Worm (Caenorhabditis elegans) whole organism, L1 larva: Measurements from ENCODE around the gene K12H6.10.

Experiments
- C04F5.9 ChIP-seq: sonication (generic microtip); optimal IDR thresholded peaks from 2 replicates; lab custom pipeline; 2016; ENCODE audit warnings: missing genetic modification characterization, missing compliant biosample characterization
- Y116A8C.19 ChIP-seq: sonication (generic microtip); optimal IDR thresholded peaks from 2 replicates; lab custom pipeline; 2016; ENCODE audit warnings: missing compliant biosample characterization, missing genetic modification characterization, borderline replicate concordance
- blmp-1 ChIP-seq: fragments of 150-350 bp; optimal IDR thresholded peaks from 2 replicates; lab custom pipeline; 2014; ENCODE audit warnings: missing biosample characterization, missing genetic modification characterization
- ceh-82 ChIP-seq, 3 experiments: fragments of 150-350 bp in 1 of 3; sonication (generic microtip) in 2 of 3; optimal IDR thresholded peaks; 2 replicates each; lab custom pipeline; 2014 to 2017; ENCODE audit warnings: missing biosample characterization in 3 of 3, missing genetic modification characterization in 3 of 3
- ceh-90 ChIP-seq: sonication (generic microtip); optimal IDR thresholded peaks from 2 replicates; lab custom pipeline; 2016; ENCODE audit warnings: missing genetic modification characterization, missing compliant biosample characterization
- dsc-1 ChIP-seq: sonication (generic microtip); optimal IDR thresholded peaks from 2 replicates; lab custom pipeline; 2016; ENCODE audit warnings: mild to moderate bottlenecking, missing genetic modification characterization, missing compliant biosample characterization
- efl-1 ChIP-seq, 4 experiments: fragments of 150-350 bp; optimal IDR thresholded peaks in 3 of 4; peaks in 1 of 4; 1 replicate in 1 of 4; 2 replicates in 3 of 4; lab custom pipeline; 2014; ENCODE audit warnings: missing biosample characterization in 2 of 4, missing genetic modification characterization in 2 of 4, missing genetic modification reagents in 2 of 4
- elt-3 ChIP-seq, 6 experiments: fragments of 150-350 bp in 1 of 6; sonication (generic microtip); optimal IDR thresholded peaks; 2 replicates each; lab custom pipeline; 2017 to 2018; ENCODE audit warnings: missing biosample characterization in 6 of 6, missing genetic modification characterization in 6 of 6, inconsistent platforms in 1 of 6
- fkh-10 ChIP-seq: sonication (generic microtip); optimal IDR thresholded peaks from 2 replicates; lab custom pipeline; 2017; ENCODE audit warnings: missing biosample characterization, missing genetic modification reagents, missing genetic modification characterization
- fkh-4 ChIP-seq: sonication (generic microtip); optimal IDR thresholded peaks from 2 replicates; lab custom pipeline; 2016; ENCODE audit warnings: missing compliant biosample characterization, missing genetic modification characterization, borderline replicate concordance
- fkh-8 ChIP-seq: sonication (generic microtip); optimal IDR thresholded peaks from 2 replicates; lab custom pipeline; 2016; ENCODE audit warnings: mild to moderate bottlenecking, missing genetic modification characterization, missing compliant biosample characterization
- fos-1 ChIP-seq: fragments of 150-350 bp; optimal IDR thresholded peaks from 2 replicates; lab custom pipeline; 2014; ENCODE audit warnings: missing biosample characterization, missing genetic modification characterization
- hlh-17 ChIP-seq: fragments of 200-800 bp; sonication (Bioruptor generic); optimal IDR thresholded peaks from 2 replicates; lab custom pipeline; 2018; ENCODE audit warnings: missing genetic modification characterization, mild to moderate bottlenecking, missing compliant biosample characterization, moderate library complexity, borderline replicate concordance
- irx-1 ChIP-seq: sonication (generic microtip); optimal IDR thresholded peaks from 2 replicates; lab custom pipeline; 2016; ENCODE audit warnings: missing genetic modification characterization, missing compliant biosample characterization
- jun-1 ChIP-seq: fragments of 150-350 bp; optimal IDR thresholded peaks from 2 replicates; lab custom pipeline; 2014; ENCODE audit warnings: missing biosample characterization, missing genetic modification reagents, missing genetic modification characterization
- lin-13 ChIP-seq: fragments of 150-350 bp; optimal IDR thresholded peaks from 2 replicates; lab custom pipeline; 2014; ENCODE audit warnings: missing biosample characterization, missing genetic modification reagents, missing genetic modification characterization
- lin-15B ChIP-seq: fragments of 150-350 bp; sonication (generic microtip); optimal IDR thresholded peaks from 3 replicates; lab custom pipeline; 2014; ENCODE audit warnings: missing biosample characterization, missing genetic modification characterization
- lir-3 ChIP-seq: sonication (generic microtip); optimal IDR thresholded peaks from 2 replicates; lab custom pipeline; 2016; ENCODE audit warnings: mild to moderate bottlenecking, missing genetic modification characterization, moderate library complexity, missing compliant biosample characterization; ENCODE audit not compliant: poor library complexity
- lsy-2 ChIP-seq, 2 experiments: fragments of 150-350 bp; optimal IDR thresholded peaks; 2 replicates each; lab custom pipeline; 2014; ENCODE audit warnings: missing biosample characterization in 2 of 2, missing genetic modification characterization in 2 of 2
- mab-9 ChIP-seq: fragments of 200-800 bp; sonication (Bioruptor generic); IDR thresholded peaks from 2 replicates; pipeline ENCODE4 v1.3.6; 2022; ENCODE audit warnings: missing genetic modification reagents, missing genetic modification characterization, missing compliant biosample characterization
- mdl-1 ChIP-seq, 2 experiments: fragments of 150-350 bp; optimal IDR thresholded peaks; 2 replicates each; lab custom pipeline; 2014 to 2017; ENCODE audit warnings: missing biosample characterization in 2 of 2, missing genetic modification characterization in 2 of 2, inconsistent platforms in 1 of 2
- mep-1 ChIP-seq: fragments of 150-350 bp; optimal IDR thresholded peaks from 2 replicates; lab custom pipeline; 2014; ENCODE audit warnings: missing biosample characterization, missing genetic modification characterization
- nhr-11 ChIP-seq: fragments of 150-350 bp; optimal IDR thresholded peaks from 2 replicates; lab custom pipeline; 2014; ENCODE audit warnings: missing biosample characterization, missing genetic modification characterization
- nhr-12 ChIP-seq: sonication (generic microtip); optimal IDR thresholded peaks from 2 replicates; lab custom pipeline; 2017; ENCODE audit warnings: missing biosample characterization, missing genetic modification characterization
- nhr-20 ChIP-seq: sonication (generic microtip); optimal IDR thresholded peaks from 2 replicates; lab custom pipeline; 2016; ENCODE audit warnings: mild to moderate bottlenecking, missing genetic modification characterization, missing compliant biosample characterization
- nhr-84 ChIP-seq: sonication (generic microtip); optimal IDR thresholded peaks from 2 replicates; lab custom pipeline; 2017; ENCODE audit warnings: missing biosample characterization, missing genetic modification characterization
- nhr-85 ChIP-seq: sonication (generic microtip); peaks from one replicate; lab custom pipeline; 2016; ENCODE audit warnings: missing genetic modification characterization, inconsistent platforms, missing compliant biosample characterization
- nhr-90 ChIP-seq: sonication (generic microtip); optimal IDR thresholded peaks from 2 replicates; lab custom pipeline; 2016; ENCODE audit warnings: mild to moderate bottlenecking, missing genetic modification characterization, missing compliant biosample characterization; ENCODE audit not compliant: poor library complexity
- pax-3 ChIP-seq: fragments of 200-800 bp; sonication (Bioruptor generic); optimal IDR thresholded peaks from 2 replicates; lab custom pipeline; 2018; ENCODE audit warnings: mild to moderate bottlenecking, missing genetic modification characterization, moderate library complexity, missing compliant biosample characterization
- pqm-1 ChIP-seq: sonication (generic microtip); optimal IDR thresholded peaks from 3 replicates; lab custom pipeline; 2017; ENCODE audit warnings: missing biosample characterization, missing genetic modification characterization
- rnt-1 ChIP-seq: sonication (generic microtip); optimal IDR thresholded peaks from 2 replicates; lab custom pipeline; 2016; ENCODE audit warnings: mild to moderate bottlenecking, missing genetic modification characterization, moderate library complexity, missing compliant biosample characterization
- snu-23 ChIP-seq: sonication (generic microtip); optimal IDR thresholded peaks from 2 replicates; lab custom pipeline; 2016; ENCODE audit warnings: missing genetic modification characterization, missing compliant biosample characterization
- sox-4 ChIP-seq: sonication (generic microtip); optimal IDR thresholded peaks from 2 replicates; lab custom pipeline; 2016; ENCODE audit warnings: missing genetic modification characterization, missing compliant biosample characterization
- sptf-1 ChIP-seq: fragments of 150-350 bp; optimal IDR thresholded peaks from 2 replicates; lab custom pipeline; 2014; ENCODE audit warnings: missing biosample characterization, missing genetic modification characterization
- swsn-7 ChIP-seq: sonication (generic microtip); optimal IDR thresholded peaks from 2 replicates; lab custom pipeline; 2016; ENCODE audit warnings: missing genetic modification characterization, missing compliant biosample characterization
- tbx-2 ChIP-seq: sonication (generic microtip); optimal IDR thresholded peaks from 2 replicates; lab custom pipeline; 2016; ENCODE audit warnings: missing genetic modification characterization, missing compliant biosample characterization
- unc-130 ChIP-seq: fragments of 150-350 bp; optimal IDR thresholded peaks from 2 replicates; lab custom pipeline; 2017; ENCODE audit warnings: missing biosample characterization, missing genetic modification characterization, inconsistent platforms
- unc-62 ChIP-seq: fragments of 150-350 bp; optimal IDR thresholded peaks from 2 replicates; lab custom pipeline; 2014; ENCODE audit warnings: missing biosample characterization, missing genetic modification reagents, missing genetic modification characterization
- vab-15 ChIP-seq: sonication (generic microtip); optimal IDR thresholded peaks from 2 replicates; lab custom pipeline; 2017; ENCODE audit warnings: missing genotype, mild to moderate bottlenecking, missing genetic modification characterization, missing compliant biosample characterization
- xbp-1 ChIP-seq: sonication (generic microtip); optimal IDR thresholded peaks from 2 replicates; lab custom pipeline; 2016; ENCODE audit warnings: missing genetic modification characterization, missing compliant biosample characterization
- zag-1 ChIP-seq: fragments of 150-350 bp; optimal IDR thresholded peaks from 2 replicates; lab custom pipeline; 2014; ENCODE audit warnings: missing biosample characterization, missing genetic modification characterization
- zip-4 ChIP-seq: fragments of 200-800 bp; sonication (Bioruptor generic); optimal IDR thresholded peaks from 2 replicates; lab custom pipeline; 2018; ENCODE audit warnings: mild to moderate bottlenecking, missing genetic modification characterization, moderate library complexity, missing compliant biosample characterization

Gene K12H6.10

ce11 chrII:2804949-2805348 lies 17.7 kb upstream of the K12H6.10 start (continued):
- TF ChIP-seq unc-130 (no peak), nhr-12 (tag; lab: Kevin White, UChicago) (no peak), unc-62 (GFP tag; lab: Kevin White, UChicago) (no peak), fkh-4 (tag; lab: Kevin White, UChicago) (no peak), rnt-1 (tag; lab: Kevin White, UChicago) (no peak), ceh-90 (tag; lab: Kevin White, UChicago) (no peak), snu-23 (peak; percentile 40), tbx-2 (tag; lab: Kevin White, UChicago) (peak; percentile 22), lsy-2 (tag; optimal IDR thresholded peaks at IDR 0.05; lab: Kevin White, UChicago) (peak in 1 of 2 experiments; percentile 14), mdl-1 (tag; optimal IDR thresholded peaks at IDR 0.05; lab: Kevin White, UChicago) (peak in 1 of 2 experiments; percentile 28), Y116A8C.19 (tag; lab: Kevin White, UChicago) (no peak), irx-1 (no peak), nhr-85 (tag; lab: Kevin White, UChicago) (peak; percentile 14), zag-1 (no peak), C04F5.9 (tag; lab: Kevin White, UChicago) (no peak)

- TF ChIP-seq swsn-7 (tag; lab: Kevin White, UChicago) (no peak), lin-15B (tag; lab: Kevin White, UChicago) (no peak), nhr-20 (peak; percentile 0), fkh-10 (GFP tag; lab: Kevin White, UChicago) (no peak), elt-3 (tag; optimal IDR thresholded peaks at IDR 0.05; lab: Kevin White, UChicago) (peak in 1 of 6 experiments; percentile 50), nhr-90 (tag; lab: Kevin White, UChicago) (no peak), vab-15 (tag; lab: Kevin White, UChicago) (no peak), irx-1 (no peak), nhr-11 (tag; lab: Kevin White, UChicago) (no peak), hlh-17 (GFP tag; lab: Kevin White, UChicago) (no peak), blmp-1 (tag; lab: Kevin White, UChicago) (peak; percentile 18), nhr-84 (no peak), fkh-8 (no peak), mep-1 (tag; lab: Kevin White, UChicago) (no peak), zip-4 (no peak), fos-1 (no peak), sox-4 (no peak), lir-3 (tag; lab: Kevin White, UChicago) (no peak), nhr-85 (tag; lab: Kevin White, UChicago) (peak; percentile 61), xbp-1 (tag; lab: Kevin White, UChicago) (no peak), jun-1 (tag; lab: Kevin White, UChicago) (no peak), lin-13 (GFP tag; lab: Kevin White, UChicago) (no peak), unc-62 (GFP tag; lab: Kevin White, UChicago) (no peak), pax-3 (tag; lab: Kevin White, UChicago) (no peak), mab-9 (GFP tag; lab: Robert Waterston, UW) (no peak), dsc-1 (tag; lab: Kevin White, UChicago) (no peak)
These were observed 17.1 kb upstream of the K12H6.10 start for ce11 chrII:2805566-2805965.

ce11 chrII:2807674-2808206 lies 14.9 kb upstream of the K12H6.10 start, which contains the start of gene K12H6.12:
Gene K12H6.12 (plus strand): TSS chrII:2808156.
- TF ChIP-seq irx-1 (no peak), sptf-1 (tag; lab: Kevin White, UChicago) (no peak), nhr-11 (tag; lab: Kevin White, UChicago) (peak; percentile 19), efl-1 (optimal IDR thresholded peaks at IDR 0.05; lab: Kevin White, UChicago) (peak in 1 of 2 experiments; percentile 28), efl-1 (GFP tag; optimal IDR thresholded peaks at IDR 0.05 in 1 of 2; lab: Kevin White, UChicago) (no peak), ceh-82 (tag; optimal IDR thresholded peaks at IDR 0.05; lab: Kevin White, UChicago) (peak in 1 of 3 experiments; percentile 1), pqm-1 (tag; lab: Kevin White, UChicago) (no peak)
